Worm (Caenorhabditis elegans): ENCODE measurements around the gene C07A9.9.

DNA sequence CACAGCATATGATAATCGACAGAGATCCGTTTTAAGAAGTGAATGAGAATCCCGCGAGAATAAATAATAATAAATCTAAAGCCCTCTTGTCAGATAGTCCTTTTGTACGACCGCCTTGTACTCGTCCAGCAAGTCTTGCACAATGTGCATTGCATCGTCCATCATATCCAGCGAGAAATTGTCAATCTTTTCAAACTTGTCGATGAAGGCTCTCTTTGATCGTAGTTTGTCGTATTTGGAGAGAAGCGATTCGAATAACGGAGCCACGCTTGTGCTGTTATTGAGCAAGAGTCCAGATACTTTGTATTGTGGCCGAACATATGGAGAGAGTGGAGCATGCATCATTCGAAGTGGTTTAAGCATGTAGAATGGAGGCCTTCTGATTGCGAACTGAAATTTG lies 40.8 kb downstream of the C07A9.9 start:
- no peak for TF ChIP-seq efl-1 (optimal IDR thresholded peaks at IDR 0.05)
- no peak for TF ChIP-seq efl-1 (GFP tag; optimal IDR thresholded peaks at IDR 0.05 in 1 of 2)
- no peak for TF ChIP-seq hlh-4 (tag; optimal IDR thresholded peaks at IDR 0.05)
- no peak for TF ChIP-seq zag-1 (tag; optimal IDR thresholded peaks at IDR 0.05)
- no peak for TF ChIP-seq C34B4.2 (tag; optimal IDR thresholded peaks at IDR 0.05)
- no peak for TF ChIP-seq lin-13 (GFP tag; optimal IDR thresholded peaks at IDR 0.05)
